Worm (Caenorhabditis elegans) whole organism, mixed stage, embryonic: Measurements from ENCODE around the gene rsa-2.

Source experiments
- M03D4.4 ChIP-seq: sonication (generic microtip); optimal IDR thresholded peaks from 2 replicates; lab custom pipeline; 2017; ENCODE audit warnings: mild to moderate bottlenecking, missing genetic modification characterization, missing compliant biosample characterization
- bed-3 ChIP-seq: fragments of 200-800 bp; sonication (Bioruptor generic); optimal IDR thresholded peaks from 3 replicates; lab custom pipeline; 2018; ENCODE audit warnings: mild to moderate bottlenecking, missing genetic modification characterization, moderate library complexity, missing compliant biosample characterization
- blmp-1 ChIP-seq: fragments of 150-350 bp; optimal IDR thresholded peaks from 2 replicates; lab custom pipeline; 2014; ENCODE audit warnings: missing biosample characterization, missing genetic modification characterization
- ceh-39 ChIP-seq: fragments of 150-350 bp; optimal IDR thresholded peaks from 2 replicates; lab custom pipeline; 2014; ENCODE audit warnings: missing biosample characterization, missing genetic modification characterization
- ceh-43 ChIP-seq: fragments of 200-800 bp; sonication (Bioruptor generic); optimal IDR thresholded peaks from 2 replicates; lab custom pipeline; 2018; ENCODE audit warnings: mild to moderate bottlenecking, missing genetic modification characterization, moderate library complexity, missing compliant biosample characterization
- ceh-83 ChIP-seq: fragments of 200-800 bp; sonication (Bioruptor generic); optimal IDR thresholded peaks from 2 replicates; lab custom pipeline; 2018; ENCODE audit warnings: mild to moderate bottlenecking, missing genetic modification characterization, missing compliant biosample characterization
- ces-1 ChIP-seq: fragments of 150-350 bp; optimal IDR thresholded peaks from 2 replicates; lab custom pipeline; 2014; ENCODE audit warnings: missing biosample characterization, missing genetic modification reagents, missing genetic modification characterization
- cnd-1 ChIP-seq: fragments of 200-800 bp; sonication (Bioruptor generic); optimal IDR thresholded peaks from 2 replicates; lab custom pipeline; 2018; ENCODE audit warnings: mild to moderate bottlenecking, missing genetic modification characterization, missing compliant biosample characterization
- drap-1 ChIP-seq: fragments of 200-800 bp; sonication (Bioruptor generic); optimal IDR thresholded peaks from 3 replicates; lab custom pipeline; 2018; ENCODE audit warnings: mild to moderate bottlenecking, missing genetic modification characterization, missing compliant biosample characterization
- elt-1 ChIP-seq: sonication (generic microtip); optimal IDR thresholded peaks from 2 replicates; lab custom pipeline; 2017; ENCODE audit warnings: missing genetic modification characterization, mild to moderate bottlenecking, missing compliant biosample characterization, antibody characterized with exemption, moderate library complexity, borderline replicate concordance; ENCODE audit not compliant: insufficient read depth
- elt-3 ChIP-seq: fragments of 150-350 bp; optimal IDR thresholded peaks from 2 replicates; lab custom pipeline; 2014; ENCODE audit warnings: missing biosample characterization, missing genetic modification characterization
- flh-1 ChIP-seq: fragments of 200-800 bp; sonication (Bioruptor generic); optimal IDR thresholded peaks from 2 replicates; lab custom pipeline; 2018; ENCODE audit warnings: mild to moderate bottlenecking, missing genetic modification characterization, moderate library complexity, missing compliant biosample characterization
- ham-2 ChIP-seq: fragments of 200-800 bp; sonication (Bioruptor generic); optimal IDR thresholded peaks from 2 replicates; lab custom pipeline; 2018; ENCODE audit warnings: mild to moderate bottlenecking, missing genetic modification characterization, missing compliant biosample characterization
- hlh-1 ChIP-seq: fragments of 150-350 bp; optimal IDR thresholded peaks from 2 replicates; lab custom pipeline; 2014; ENCODE audit warnings: missing biosample characterization, missing genetic modification reagents, missing genetic modification characterization
- lin-13 ChIP-seq: fragments of 150-350 bp; optimal IDR thresholded peaks from 2 replicates; lab custom pipeline; 2014; ENCODE audit warnings: missing biosample characterization, missing genetic modification characterization
- lin-32 ChIP-seq: fragments of 200-800 bp; sonication (Bioruptor generic); optimal IDR thresholded peaks from 2 replicates; lab custom pipeline; 2018; ENCODE audit warnings: mild to moderate bottlenecking, missing genetic modification characterization, missing compliant biosample characterization
- lsy-2 ChIP-seq: fragments of 150-350 bp; optimal IDR thresholded peaks from 2 replicates; lab custom pipeline; 2014; ENCODE audit warnings: missing biosample characterization, missing genetic modification characterization
- mab-5 ChIP-seq: fragments of 150-350 bp; optimal IDR thresholded peaks from 2 replicates; lab custom pipeline; 2014; ENCODE audit warnings: missing biosample characterization, missing genetic modification characterization
- mep-1 ChIP-seq: fragments of 150-350 bp; optimal IDR thresholded peaks from 2 replicates; lab custom pipeline; 2017; ENCODE audit warnings: missing biosample characterization, missing genetic modification reagents, missing genetic modification characterization, inconsistent platforms
- mls-2 ChIP-seq: sonication (generic microtip); optimal IDR thresholded peaks from 2 replicates; lab custom pipeline; 2016; ENCODE audit warnings: mild to moderate bottlenecking, missing genetic modification characterization, moderate library complexity, missing compliant biosample characterization
- nhr-12 ChIP-seq: fragments of 150-350 bp; optimal IDR thresholded peaks from 2 replicates; lab custom pipeline; 2014; ENCODE audit warnings: missing biosample characterization, missing genetic modification characterization
- nhr-2 ChIP-seq: fragments of 150-350 bp; optimal IDR thresholded peaks from 2 replicates; lab custom pipeline; 2014; ENCODE audit warnings: missing biosample characterization, missing genetic modification characterization
- nhr-237 ChIP-seq: fragments of 150-350 bp; optimal IDR thresholded peaks from 2 replicates; lab custom pipeline; 2014; ENCODE audit warnings: missing biosample characterization, missing genetic modification characterization
- nhr-28 ChIP-seq: fragments of 150-350 bp; optimal IDR thresholded peaks from 2 replicates; lab custom pipeline; 2014; ENCODE audit warnings: missing biosample characterization, missing genetic modification characterization
- nhr-76 ChIP-seq: sonication (generic microtip); optimal IDR thresholded peaks from 2 replicates; lab custom pipeline; 2017; ENCODE audit warnings: missing biosample characterization, missing genetic modification characterization
- sem-2 ChIP-seq: fragments of 200-800 bp; sonication (Bioruptor generic); optimal IDR thresholded peaks from 2 replicates; lab custom pipeline; 2018; ENCODE audit warnings: mild to moderate bottlenecking, missing genetic modification characterization, missing compliant biosample characterization
- snpc-4 ChIP-seq: fragments of 150-350 bp; optimal IDR thresholded peaks from 2 replicates; lab custom pipeline; 2014; ENCODE audit warnings: missing biosample characterization, missing genetic modification characterization
- sptf-1 ChIP-seq: sonication (generic microtip); optimal IDR thresholded peaks from 2 replicates; lab custom pipeline; 2017; ENCODE audit warnings: mild to moderate bottlenecking, missing genetic modification characterization, moderate library complexity, missing compliant biosample characterization
- tbx-8 ChIP-seq: fragments of 200-800 bp; sonication (Bioruptor generic); optimal IDR thresholded peaks from 2 replicates; lab custom pipeline; 2018; ENCODE audit warnings: mild to moderate bottlenecking, missing genetic modification characterization, moderate library complexity, missing compliant biosample characterization
- unc-62 ChIP-seq: fragments of 150-350 bp; optimal IDR thresholded peaks from 2 replicates; lab custom pipeline; 2014; ENCODE audit warnings: missing biosample characterization, missing genetic modification reagents, missing genetic modification characterization
- zip-8 ChIP-seq: fragments of 150-350 bp; optimal IDR thresholded peaks from 2 replicates; lab custom pipeline; 2014; ENCODE audit warnings: missing biosample characterization, missing genetic modification characterization

Gene rsa-2

DNA sequence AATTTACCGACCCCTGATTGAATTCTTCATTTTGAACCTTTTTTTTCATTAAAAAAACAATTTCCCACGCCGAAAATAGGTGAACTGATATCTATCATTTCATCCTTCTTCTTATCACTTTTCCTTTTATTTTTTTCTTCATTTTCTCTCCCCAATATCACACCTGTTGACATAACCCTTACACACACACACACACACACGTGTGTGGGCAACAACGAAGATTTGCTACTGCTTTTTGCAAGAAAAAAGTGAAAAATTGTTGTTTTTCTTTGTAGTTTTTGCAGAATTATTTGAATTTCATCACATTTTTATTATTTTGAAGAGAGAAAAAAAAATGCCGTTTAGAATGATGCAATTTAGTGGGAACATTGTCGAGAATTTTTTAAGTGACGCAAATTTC, 22.7 kb upstream of the rsa-2 start:
- TF ChIP-seq drap-1 (GFP tag; lab: Kevin White, UChicago), result no peak
- no peak for TF ChIP-seq zip-8
- TF ChIP-seq mls-2, result no peak
- no peak for TF ChIP-seq sptf-1
- no peak for TF ChIP-seq nhr-237 (tag; lab: Kevin White, UChicago)
- no peak for TF ChIP-seq nhr-76 (tag; lab: Kevin White, UChicago)
- no peak for TF ChIP-seq lsy-2 (tag; lab: Kevin White, UChicago)
- TF ChIP-seq elt-1 (tag; lab: Kevin White, UChicago), result no peak
- TF ChIP-seq elt-3 (tag; lab: Kevin White, UChicago), result no peak
- no peak for TF ChIP-seq nhr-28 (tag; lab: Kevin White, UChicago)
- TF ChIP-seq ces-1 (GFP tag; lab: Kevin White, UChicago), result no peak
- no peak for TF ChIP-seq ham-2 (GFP tag; lab: Kevin White, UChicago)
- TF ChIP-seq snpc-4 (tag; lab: Kevin White, UChicago), result no peak
- no peak for TF ChIP-seq unc-62 (GFP tag; lab: Kevin White, UChicago)
- no peak for TF ChIP-seq nhr-2
- no peak for TF ChIP-seq ceh-43 (GFP tag; lab: Kevin White, UChicago)
- TF ChIP-seq mab-5 (tag; lab: Kevin White, UChicago), result no peak
- TF ChIP-seq lin-32 (GFP tag; lab: Kevin White, UChicago), result no peak

ce11 chrIII:11045196-11045595, 18.1 kb upstream of the rsa-2 start:
- TF ChIP-seq ham-2 (GFP tag; lab: Kevin White, UChicago), result no peak
- TF ChIP-seq nhr-12 (tag; lab: Kevin White, UChicago), result no peak
- no peak for TF ChIP-seq sem-2
- TF ChIP-seq M03D4.4 (tag; lab: Kevin White, UChicago), result no peak
- no peak for TF ChIP-seq lin-13 (tag; lab: Kevin White, UChicago)
- TF ChIP-seq hlh-1 (tag; lab: Kevin White, UChicago), result no peak
- no peak for TF ChIP-seq nhr-237 (tag; lab: Kevin White, UChicago)
- TF ChIP-seq flh-1 (GFP tag; lab: Kevin White, UChicago), result no peak
- no peak for TF ChIP-seq tbx-8
- TF ChIP-seq mep-1 (tag; lab: Kevin White, UChicago), result no peak

DNA sequence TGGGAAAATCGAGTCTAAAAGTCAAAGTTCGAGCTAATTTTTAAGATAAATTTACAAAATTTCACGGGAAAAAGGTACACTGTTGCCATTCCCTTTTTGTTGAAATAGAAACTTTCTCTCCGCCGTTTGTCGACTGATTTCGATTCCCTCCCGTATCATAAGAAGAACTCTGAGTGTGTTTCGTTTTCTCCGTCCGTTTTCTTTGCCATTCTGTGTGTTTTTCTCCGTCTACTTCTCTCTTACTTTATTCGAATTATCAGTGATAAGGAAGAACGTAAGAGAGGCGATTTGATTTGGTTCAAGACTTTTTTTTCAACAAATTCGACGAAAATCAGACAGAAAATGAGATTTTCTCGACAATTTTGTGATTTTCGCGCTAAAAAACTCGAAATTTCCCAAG, 16.7 kb upstream of the rsa-2 start:
- TF ChIP-seq nhr-12 (tag; lab: Kevin White, UChicago), result no peak
- TF ChIP-seq drap-1 (GFP tag; lab: Kevin White, UChicago), result no peak
- TF ChIP-seq M03D4.4 (tag; lab: Kevin White, UChicago), result no peak
- no peak for TF ChIP-seq lsy-2 (tag; lab: Kevin White, UChicago)
- no peak for TF ChIP-seq nhr-2
- no peak for TF ChIP-seq elt-3 (tag; lab: Kevin White, UChicago)
- no peak for TF ChIP-seq cnd-1 (tag; lab: Kevin White, UChicago)
- no peak for TF ChIP-seq mls-2
- TF ChIP-seq, all 35 proteins: peak for 0

ce11 chrIII:11050658-11051118, 12.6 kb upstream of the rsa-2 start:
- TF ChIP-seq M03D4.4 (tag; lab: Kevin White, UChicago), result no peak
- TF ChIP-seq snpc-4 (tag; lab: Kevin White, UChicago), result no peak
- no peak for TF ChIP-seq bed-3 (GFP tag; lab: Kevin White, UChicago)
- TF ChIP-seq nhr-76 (tag; lab: Kevin White, UChicago), result no peak
- TF ChIP-seq nhr-2, result no peak
- TF ChIP-seq drap-1 (GFP tag; lab: Kevin White, UChicago), result no peak
- no peak for TF ChIP-seq elt-3 (tag; lab: Kevin White, UChicago)
- TF ChIP-seq mab-5 (tag; lab: Kevin White, UChicago), result no peak
- no peak for TF ChIP-seq ceh-39 (tag; lab: Kevin White, UChicago)
- TF ChIP-seq blmp-1 (tag; lab: Kevin White, UChicago), result no peak
- TF ChIP-seq mls-2, result no peak

ce11 chrIII:11053603-11054002, 9.7 kb upstream of the rsa-2 start:
- no peak for TF ChIP-seq mls-2
- TF ChIP-seq ham-2 (GFP tag; lab: Kevin White, UChicago), result no peak
- TF ChIP-seq ces-1 (GFP tag; lab: Kevin White, UChicago), result no peak
- no peak for TF ChIP-seq lin-32 (GFP tag; lab: Kevin White, UChicago)
- no peak for TF ChIP-seq drap-1 (GFP tag; lab: Kevin White, UChicago)
- no peak for TF ChIP-seq bed-3 (GFP tag; lab: Kevin White, UChicago)
- TF ChIP-seq elt-1 (tag; lab: Kevin White, UChicago), result no peak
- TF ChIP-seq unc-62 (GFP tag; lab: Kevin White, UChicago), result no peak
- no peak for TF ChIP-seq snpc-4 (tag; lab: Kevin White, UChicago)
- no peak for TF ChIP-seq tbx-8
- TF ChIP-seq ceh-83 (GFP tag; lab: Kevin White, UChicago), result no peak
- TF ChIP-seq blmp-1 (tag; lab: Kevin White, UChicago), result no peak
- TF ChIP-seq M03D4.4 (tag; lab: Kevin White, UChicago), result no peak
- TF ChIP-seq nhr-76 (tag; lab: Kevin White, UChicago), result no peak
